Worm (Caenorhabditis elegans) whole organism, L4/young adult: Measurements from ENCODE around the gene H20J04.7.

Experiments used
- W03F9.2 ChIP-seq: fragments of 150-350 bp; optimal IDR thresholded peaks from 2 replicates; lab custom pipeline; 2014; ENCODE audit warnings: missing biosample characterization, missing genetic modification characterization
- dao-5 ChIP-seq: sonication (generic microtip); optimal IDR thresholded peaks from 2 replicates; lab custom pipeline; 2016; ENCODE audit warnings: missing genotype, missing genetic modification characterization, moderate library complexity, missing compliant biosample characterization

DNA sequence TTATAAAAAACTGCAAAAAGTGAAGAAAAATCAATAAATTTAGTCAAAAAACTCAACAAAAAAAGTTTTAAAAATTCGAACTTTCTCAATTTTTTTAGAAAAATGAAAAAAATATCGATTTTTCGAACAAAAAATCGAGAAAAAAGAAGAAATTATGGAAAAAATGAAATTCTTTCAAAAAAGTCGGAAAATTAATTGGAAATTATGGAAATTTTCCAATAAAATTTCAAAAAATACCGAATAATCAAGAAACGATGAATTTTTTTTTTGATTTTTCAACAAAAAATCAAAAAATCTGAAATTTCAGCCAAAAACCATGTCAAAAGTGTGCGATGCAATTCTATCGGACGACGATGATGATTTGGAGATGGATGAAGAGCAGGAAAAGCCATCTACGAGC is 26.4 kb downstream of the H20J04.7 start, which contains the start of gene H20J04.4:
- TF ChIP-seq W03F9.2 (tag; lab: Kevin White, UChicago) (no peak), dao-5 (tag; lab: Kevin White, UChicago) (no peak)
